Fruit fly (Drosophila melanogaster) whole organism, embryonic: ENCODE data around the gene Ctr1B.

Experiments
- Atf6 ChIP-seq: fragments of 200-800 bp; sonication (Bioruptor generic); IDR thresholded peaks from 2 replicates; pipeline ENCODE4 v1.3.6; 2022; ENCODE audit warnings: missing biosample characterization, missing genetic modification characterization
- CG10267 ChIP-seq: fragments of 200-800 bp; sonication (Bioruptor generic); optimal IDR thresholded peaks from 2 replicates; lab custom pipeline; 2018; ENCODE audit warnings: missing biosample characterization, mild to moderate bottlenecking, missing genetic modification characterization, moderate library complexity
- CG12104 ChIP-seq: fragments of 200-800 bp; sonication (Bioruptor generic); optimal IDR thresholded peaks from 3 replicates; lab custom pipeline; 2016; ENCODE audit warnings: missing biosample characterization, missing genetic modification characterization
- CG1233 ChIP-seq: fragments of 200-800 bp; sonication (Bioruptor generic); optimal IDR thresholded peaks from 4 replicates; lab custom pipeline; 2018; ENCODE audit warnings: missing biosample characterization, mild to moderate bottlenecking, missing genetic modification characterization
- CG14667 ChIP-seq: fragments of 200-800 bp; sonication (Bioruptor generic); IDR thresholded peaks from 2 replicates; pipeline ENCODE4 v1.3.6; 2022; ENCODE audit warnings: missing biosample characterization, missing genetic modification characterization
- CG15514 ChIP-seq: fragments of 200-800 bp; sonication (Bioruptor generic); optimal IDR thresholded peaks from 3 replicates; lab custom pipeline; 2017; ENCODE audit warnings: missing biosample characterization, missing genetic modification characterization, mild to moderate bottlenecking, moderate library complexity, missing genetic modification reagents
- CG2120 ChIP-seq: fragments of 200-800 bp; sonication (Bioruptor generic); optimal IDR thresholded peaks from 3 replicates; lab custom pipeline; 2016; ENCODE audit warnings: missing biosample characterization, missing genetic modification characterization
- CG3065 ChIP-seq: fragments of 200-800 bp; sonication (Bioruptor generic); optimal IDR thresholded peaks from 2 replicates; lab custom pipeline; 2016; ENCODE audit warnings: missing biosample characterization, missing genetic modification characterization
- CG31224 ChIP-seq: fragments of 200-800 bp; sonication (Bioruptor generic); IDR thresholded peaks from 2 replicates; pipeline ENCODE4 v1.3.6; 2022; ENCODE audit warnings: missing biosample characterization, missing genetic modification characterization
- CG3407 ChIP-seq: fragments of 200-800 bp; sonication (Bioruptor generic); optimal IDR thresholded peaks from 2 replicates; lab custom pipeline; 2018; ENCODE audit warnings: missing biosample characterization, mild to moderate bottlenecking, missing genetic modification characterization
- CG4730 ChIP-seq: fragments of 200-800 bp; sonication (Bioruptor generic); IDR thresholded peaks from 2 replicates; pipeline ENCODE4 v1.3.6; 2022; ENCODE audit warnings: missing biosample characterization, missing genetic modification characterization
- CG4820 ChIP-seq: fragments of 200-800 bp; sonication (Bioruptor generic); optimal IDR thresholded peaks from 3 replicates; lab custom pipeline; 2016; ENCODE audit warnings: missing biosample characterization, missing genetic modification characterization
- CG5245 ChIP-seq: fragments of 200-800 bp; sonication (Bioruptor generic); optimal IDR thresholded peaks from 3 replicates; lab custom pipeline; 2016; ENCODE audit warnings: missing biosample characterization, missing genetic modification characterization
- CG6175 ChIP-seq: fragments of 200-800 bp; sonication (Bioruptor generic); IDR thresholded peaks from 3 replicates; pipeline ENCODE4 v1.3.6; 2022; ENCODE audit warnings: missing biosample characterization, missing genetic modification characterization
- CG7556 ChIP-seq: fragments of 200-800 bp; sonication (Bioruptor generic); optimal IDR thresholded peaks from 2 replicates; lab custom pipeline; 2017; ENCODE audit warnings: missing biosample characterization, mild to moderate bottlenecking, missing genetic modification characterization
- CG7928 ChIP-seq: fragments of 200-800 bp; sonication (Bioruptor generic); optimal IDR thresholded peaks from 2 replicates; lab custom pipeline; 2017; ENCODE audit warnings: missing biosample characterization, mild to moderate bottlenecking, missing genetic modification characterization
- CG8290 ChIP-seq, 3 experiments: fragments of 200-800 bp; sonication (Bioruptor generic); optimal IDR thresholded peaks; 2 replicates each; lab custom pipeline; 2016 to 2019; ENCODE audit warnings: missing biosample characterization in 3 of 3, missing genetic modification characterization in 3 of 3, mild to moderate bottlenecking in 2 of 3, moderate library complexity in 1 of 3
- CG9609 ChIP-seq: fragments of 200-800 bp; sonication (Bioruptor generic); optimal IDR thresholded peaks from 3 replicates; lab custom pipeline; 2016; ENCODE audit warnings: missing biosample characterization, missing genetic modification characterization
- CkIIα-i1 ChIP-seq: fragments of 200-800 bp; sonication (Bioruptor generic); IDR thresholded peaks from 2 replicates; pipeline ENCODE4 v1.3.6; 2022; ENCODE audit warnings: missing biosample characterization, missing genetic modification characterization
- D19A ChIP-seq: fragments of 200-800 bp; optimal IDR thresholded peaks from 3 replicates; lab custom pipeline; 2019; ENCODE audit warnings: missing biosample characterization, mild to moderate bottlenecking, missing genetic modification characterization, moderate library complexity
- Dbx ChIP-seq: fragments of 200-800 bp; sonication (Bioruptor generic); IDR thresholded peaks from 3 replicates; pipeline ENCODE4 v1.3.6; 2022; ENCODE audit warnings: missing biosample characterization, missing genetic modification characterization
- Dfd ChIP-seq, 2 experiments: fragments of >200 bp; optimal IDR thresholded peaks; 2 replicates each; lab custom pipeline; 2017; ENCODE audit warnings: missing biosample characterization in 2 of 2, missing genetic modification characterization in 2 of 2
- Dll ChIP-seq: fragments of 200-800 bp; sonication (Bioruptor generic); IDR thresholded peaks from 4 replicates; pipeline ENCODE4 v1.3.6; 2022; ENCODE audit warnings: missing biosample characterization, missing genetic modification characterization; ENCODE audit not compliant: partially characterized antibody
- E2f1 ChIP-seq: fragments of 200-800 bp; sonication (Bioruptor generic); IDR thresholded peaks from 2 replicates; pipeline ENCODE4 v1.3.6; 2022; ENCODE audit warnings: missing biosample characterization, missing genetic modification characterization
- Fer3 ChIP-seq: fragments of 200-800 bp; sonication (Bioruptor generic); optimal IDR thresholded peaks from 2 replicates; lab custom pipeline; 2018; ENCODE audit warnings: missing biosample characterization, mild to moderate bottlenecking, missing genetic modification characterization, moderate library complexity
- HmgZ ChIP-seq: fragments of 200-800 bp; sonication (Bioruptor generic); optimal IDR thresholded peaks from 2 replicates; lab custom pipeline; 2018; ENCODE audit warnings: missing biosample characterization, mild to moderate bottlenecking, missing genetic modification characterization
- Hr39 ChIP-seq: fragments of >200 bp; optimal IDR thresholded peaks from 2 replicates; lab custom pipeline; 2017
- Oli ChIP-seq: fragments of 200-800 bp; sonication (Bioruptor generic); optimal IDR thresholded peaks from 2 replicates; lab custom pipeline; 2018; ENCODE audit warnings: missing biosample characterization, mild to moderate bottlenecking, missing genetic modification characterization, moderate library complexity
- PHDP ChIP-seq: fragments of 200-800 bp; sonication (Bioruptor generic); optimal IDR thresholded peaks from 3 replicates; lab custom pipeline; 2018; ENCODE audit warnings: missing biosample characterization, mild to moderate bottlenecking, missing genetic modification characterization, moderate library complexity
- Rx ChIP-seq: fragments of 200-800 bp; sonication (Bioruptor generic); IDR thresholded peaks from 2 replicates; pipeline ENCODE4 v1.3.6; 2022; ENCODE audit warnings: missing biosample characterization, missing genetic modification characterization
- Taf1 ChIP-seq: fragments of 200-800 bp; sonication (Bioruptor generic); IDR thresholded peaks from 2 replicates; pipeline ENCODE4 v1.3.6; 2022; ENCODE audit warnings: missing biosample characterization, missing genetic modification characterization
- ase ChIP-seq: fragments of 200-800 bp; sonication (Bioruptor generic); IDR thresholded peaks from 3 replicates; pipeline ENCODE4 v1.3.6; 2022; ENCODE audit warnings: missing biosample characterization, missing genetic modification characterization
- az2 ChIP-seq: fragments of 200-800 bp; sonication (Bioruptor generic); optimal IDR thresholded peaks from 3 replicates; lab custom pipeline; 2016; ENCODE audit warnings: missing biosample characterization, missing genetic modification characterization
- cato ChIP-seq: fragments of 200-800 bp; sonication (Bioruptor generic); optimal IDR thresholded peaks from 2 replicates; lab custom pipeline; 2016; ENCODE audit warnings: missing biosample characterization, missing genetic modification characterization, borderline replicate concordance
- cg ChIP-seq: fragments of 200-800 bp; sonication (Bioruptor generic); optimal IDR thresholded peaks from 3 replicates; lab custom pipeline; 2019; ENCODE audit warnings: missing biosample characterization, mild to moderate bottlenecking, missing genetic modification characterization, moderate library complexity
- cwo ChIP-seq: fragments of 200-800 bp; sonication (Bioruptor generic); optimal IDR thresholded peaks from 3 replicates; lab custom pipeline; 2017; ENCODE audit warnings: missing biosample characterization, missing genetic modification characterization, mild to moderate bottlenecking, moderate library complexity, missing genetic modification reagents
- ems ChIP-seq: fragments of 200-800 bp; sonication (Bioruptor generic); optimal IDR thresholded peaks from 3 replicates; lab custom pipeline; 2016; ENCODE audit warnings: missing biosample characterization, missing genetic modification characterization
- ftz-f1 ChIP-seq: fragments of 200-800 bp; sonication (Bioruptor generic); optimal IDR thresholded peaks from 2 replicates; lab custom pipeline; 2016; ENCODE audit warnings: missing biosample characterization, missing genetic modification characterization
- fu2 ChIP-seq: fragments of 200-800 bp; sonication (Bioruptor generic); optimal IDR thresholded peaks from 2 replicates; lab custom pipeline; 2016; ENCODE audit warnings: missing biosample characterization, missing genetic modification characterization
- ham ChIP-seq: fragments of 200-800 bp; sonication (Bioruptor generic); IDR thresholded peaks from 2 replicates; pipeline ENCODE4 v1.3.6; 2022; ENCODE audit warnings: missing biosample characterization, missing genetic modification characterization
- lab ChIP-seq: fragments of 200-800 bp; sonication (Bioruptor generic); optimal IDR thresholded peaks from 3 replicates; lab custom pipeline; 2017; ENCODE audit warnings: missing biosample characterization, missing genetic modification characterization, mild to moderate bottlenecking, moderate library complexity, missing genetic modification reagents
- oc ChIP-seq: fragments of 200-800 bp; sonication (Bioruptor generic); optimal IDR thresholded peaks from 2 replicates; lab custom pipeline; 2018; ENCODE audit warnings: missing biosample characterization, mild to moderate bottlenecking, missing genetic modification characterization, moderate library complexity
- scrt ChIP-seq: fragments of 200-800 bp; sonication (Bioruptor generic); optimal IDR thresholded peaks from 2 replicates; lab custom pipeline; 2018; ENCODE audit warnings: missing biosample characterization, mild to moderate bottlenecking, missing genetic modification characterization, moderate library complexity
- sim ChIP-seq: fragments of 200-800 bp; sonication (Bioruptor generic); IDR thresholded peaks from 2 replicates; pipeline ENCODE4 v1.3.6; 2022; ENCODE audit warnings: missing biosample characterization, missing genetic modification characterization
- slbo ChIP-seq: fragments of 200-800 bp; sonication (Bioruptor generic); IDR thresholded peaks from 2 replicates; pipeline ENCODE4 v1.3.6; 2022; ENCODE audit warnings: missing biosample characterization, missing genetic modification characterization
- stc ChIP-seq: fragments of 200-800 bp; sonication (Bioruptor generic); IDR thresholded peaks from 2 replicates; pipeline ENCODE4 v1.3.6; 2022; ENCODE audit warnings: missing biosample characterization, missing genetic modification characterization
- tap ChIP-seq: fragments of 200-800 bp; optimal IDR thresholded peaks from 3 replicates; lab custom pipeline; 2019; ENCODE audit warnings: missing biosample characterization, mild to moderate bottlenecking, missing genetic modification characterization, moderate library complexity
- tgo ChIP-seq: fragments of 200-800 bp; sonication (Bioruptor generic); IDR thresholded peaks from 3 replicates; pipeline ENCODE4 v1.3.6; 2022; ENCODE audit warnings: missing biosample characterization, missing genetic modification characterization
- tna ChIP-seq: fragments of 200-800 bp; sonication (Bioruptor generic); IDR thresholded peaks from 2 replicates; pipeline ENCODE4 v1.3.6; 2022; ENCODE audit warnings: missing biosample characterization, missing genetic modification characterization; ENCODE audit not compliant: partially characterized antibody
- vfl ChIP-seq: fragments of 200-800 bp; sonication (Bioruptor generic); optimal IDR thresholded peaks from 2 replicates; lab custom pipeline; 2016; ENCODE audit warnings: missing biosample characterization, missing genetic modification characterization
- wor ChIP-seq: fragments of 200-800 bp; sonication (Bioruptor generic); IDR thresholded peaks from 2 replicates; pipeline ENCODE4 v1.3.6; 2022; ENCODE audit warnings: missing biosample characterization, missing genetic modification characterization

Gene Ctr1B

DNA sequence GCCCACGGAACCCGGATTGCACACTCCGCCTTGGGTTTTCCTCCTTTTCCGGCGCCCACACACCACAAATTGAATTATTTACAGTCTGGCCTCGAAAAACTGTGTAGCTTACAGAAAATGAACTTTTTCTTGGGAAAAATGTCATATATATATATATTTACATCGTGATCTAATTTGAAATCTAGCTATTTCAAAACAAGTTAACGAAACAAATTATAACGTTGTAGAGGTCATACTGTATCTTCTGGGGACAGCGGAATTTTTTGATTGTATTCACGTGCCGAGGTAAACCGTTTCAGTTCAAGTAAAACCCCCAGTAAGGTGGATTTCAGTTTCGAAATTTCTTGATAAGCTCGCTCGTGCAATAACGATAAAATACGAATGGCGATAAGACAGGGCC, 37.0 kb downstream of the Ctr1B start (continued):
- TF ChIP-seq ems (GFP tag; lab: Kevin White, UChicago) (peak; percentile 38), tna (GFP tag; lab: Robert Waterston, UW) (no peak), wor (GFP tag; lab: Robert Waterston, UW) (peak; percentile 40; the same call in 1 of the 2 replicates), D19A (peak; percentile 25), ftz-f1 (GFP tag; lab: Kevin White, UChicago) (peak; percentile 1), CG5245 (no peak), CG2120 (GFP tag; lab: Kevin White, UChicago) (peak; percentile 63), E2f1 (peak; percentile 38; the same call in 1 of the 2 replicates), Hr39 (lab: Kevin White, UChicago) (no peak), Fer3 (tag; lab: Kevin White, UChicago) (peak; percentile 66), CG14667 (GFP tag; lab: Robert Waterston, UW) (peak; percentile 55; the same call in 1 of the 2 replicates), CG7928 (peak; percentile 14), sim (GFP tag; lab: Robert Waterston, UW) (no peak), vfl (GFP tag; lab: Kevin White, UChicago) (peak; percentile 10), CG31224 (GFP tag; lab: Robert Waterston, UW) (peak; percentile 40; the same call in 1 of the 2 replicates), HmgZ (tag; lab: Kevin White, UChicago) (peak; percentile 11), Taf1 (GFP tag; lab: Robert Waterston, UW) (no peak), Oli (tag; lab: Kevin White, UChicago) (peak; percentile 52), Dll (GFP tag; lab: Robert Waterston, UW) (no peak), PHDP (tag; lab: Kevin White, UChicago) (peak; percentile 69), tgo (peak; percentile 73; the same call in 2 of the 3 replicates), CG3407 (GFP tag; lab: Kevin White, UChicago) (peak; percentile 39), oc (tag; lab: Kevin White, UChicago) (peak; percentile 62), cwo (GFP tag; lab: Kevin White, UChicago) (peak; percentile 87), fu2 (no peak), CG8290 (GFP tag; optimal IDR thresholded peaks at IDR 0.05; lab: Kevin White, UChicago) (no peak), CG8290 (tag; optimal IDR thresholded peaks at IDR 0.05; lab: Kevin White, UChicago) (peak in 1 of 2 experiments; percentile 42), cg (GFP tag; lab: Kevin White, UChicago) (no peak), Dbx (peak; percentile 71), CG3065 (GFP tag; lab: Kevin White, UChicago) (no peak), CkIIα-i1 (GFP tag; lab: Robert Waterston, UW) (0 out of 2 replicates have a peak, but pooled peaks have one; percentile 50), Atf6 (GFP tag; lab: Robert Waterston, UW) (peak; percentile 19; the same call in 1 of the 2 replicates), Dfd (GFP tag; optimal IDR thresholded peaks at IDR 0.05; lab: Kevin White, UChicago) (no peak), slbo (GFP tag; lab: Robert Waterston, UW) (peak; percentile 82), CG4730 (peak; percentile 47), cato (no peak), CG12104 (GFP tag; lab: Kevin White, UChicago) (no peak), scrt (GFP tag; lab: Kevin White, UChicago) (no peak), lab (GFP tag; lab: Kevin White, UChicago) (peak; percentile 74), az2 (GFP tag; lab: Kevin White, UChicago) (peak; percentile 23), CG10267 (tag; lab: Kevin White, UChicago) (peak; percentile 1), CG9609 (no peak), CG6175 (GFP tag; lab: Robert Waterston, UW) (peak; percentile 38; the same call in 2 of the 3 replicates), CG1233 (GFP tag; lab: Kevin White, UChicago) (peak; percentile 24), CG7556 (GFP tag; lab: Kevin White, UChicago) (no peak), Rx (GFP tag; lab: Robert Waterston, UW) (peak; percentile 61), ham (GFP tag; lab: Robert Waterston, UW) (no peak), CG15514 (peak; percentile 13), CG4820 (peak; percentile 35), stc (GFP tag; lab: Robert Waterston, UW) (peak; percentile 79), ase (GFP tag; lab: Robert Waterston, UW) (peak; percentile 63; the same call in 2 of the 3 replicates), tap (tag; lab: Kevin White, UChicago) (peak; percentile 35)
